Fruit fly (Drosophila melanogaster): Measurements from ENCODE around the gene Sfp24F.

dm6 chr2L:4418819-4419218, 23.0 kb downstream of the Sfp24F start:
- TF ChIP-seq CG1603 (tag; optimal IDR thresholded peaks at IDR 0.05) (no peak), so (GFP tag; IDR thresholded peaks at IDR 0.05) (no peak), pum (GFP tag; optimal IDR thresholded peaks at IDR 0.05) (no peak), CG9797 (GFP tag; optimal IDR thresholded peaks at IDR 0.05) (no peak), zfh2 (GFP tag; optimal IDR thresholded peaks at IDR 0.05) (no peak), CG30020 (tag; optimal IDR thresholded peaks at IDR 0.05) (no peak), lmd (GFP tag; IDR thresholded peaks at IDR 0.05) (no peak), twi (tag; optimal IDR thresholded peaks at IDR 0.05) (no peak), sug (tag; optimal IDR thresholded peaks at IDR 0.05) (no peak)

Measured in whole organism, embryonic.